Worm (Caenorhabditis elegans) whole organism, mixed stage, embryonic: ENCODE data around the gene eor-1.

Experiments used
- blmp-1 ChIP-seq: fragments of 150-350 bp; optimal IDR thresholded peaks from 2 replicates; lab custom pipeline; 2014; ENCODE audit warnings: missing biosample characterization, missing genetic modification characterization
- elt-1 ChIP-seq: sonication (generic microtip); optimal IDR thresholded peaks from 2 replicates; lab custom pipeline; 2017; ENCODE audit warnings: missing genetic modification characterization, mild to moderate bottlenecking, missing compliant biosample characterization, antibody characterized with exemption, moderate library complexity, borderline replicate concordance; ENCODE audit not compliant: insufficient read depth
- lsy-2 ChIP-seq: fragments of 150-350 bp; optimal IDR thresholded peaks from 2 replicates; lab custom pipeline; 2014; ENCODE audit warnings: missing biosample characterization, missing genetic modification characterization
- nhr-76 ChIP-seq: sonication (generic microtip); optimal IDR thresholded peaks from 2 replicates; lab custom pipeline; 2017; ENCODE audit warnings: missing biosample characterization, missing genetic modification characterization
- snpc-4 ChIP-seq: fragments of 150-350 bp; optimal IDR thresholded peaks from 2 replicates; lab custom pipeline; 2014; ENCODE audit warnings: missing biosample characterization, missing genetic modification characterization
- unc-62 ChIP-seq: fragments of 150-350 bp; optimal IDR thresholded peaks from 2 replicates; lab custom pipeline; 2014; ENCODE audit warnings: missing biosample characterization, missing genetic modification reagents, missing genetic modification characterization

ce11 chrIV:4807219-4807618, 8.2 kb upstream of the eor-1 start, which contains the start of gene H06H21.11:
- no peak for TF ChIP-seq snpc-4 (tag; lab: Kevin White, UChicago)
- no peak for TF ChIP-seq lsy-2 (tag; lab: Kevin White, UChicago)
- no peak for TF ChIP-seq unc-62 (GFP tag; lab: Kevin White, UChicago)
- no peak for TF ChIP-seq blmp-1 (tag; lab: Kevin White, UChicago)
- no peak for TF ChIP-seq elt-1 (tag; lab: Kevin White, UChicago)
- no peak for TF ChIP-seq nhr-76 (tag; lab: Kevin White, UChicago)
